Worm (Caenorhabditis elegans): ENCODE measurements around the gene C16C8.8.

C16C8.8 gene

ce11 chrII:3414383-3414910 lies 47.0 kb downstream of the C16C8.8 start, which contains the start of the genes F18A12.7 and F18A12.2:
F18A12.7 (minus strand) TSS chrII:3414483.
F18A12.2 (plus strand) TSS chrII:3414860.
- no peak for TF ChIP-seq F16B12.6 (tag; optimal IDR thresholded peaks at IDR 0.05)
- TF ChIP-seq sptf-1 (tag; optimal IDR thresholded peaks at IDR 0.05), result no peak
- TF ChIP-seq hlh-4 (tag; optimal IDR thresholded peaks at IDR 0.05), result no peak
- no peak for TF ChIP-seq snpc-4 (tag; optimal IDR thresholded peaks at IDR 0.05)
- TF ChIP-seq egl-13 (tag; optimal IDR thresholded peaks at IDR 0.05), result no peak
- no peak for TF ChIP-seq mab-9 (GFP tag; IDR thresholded peaks at IDR 0.05)
- TF ChIP-seq ztf-4 (tag; optimal IDR thresholded peaks at IDR 0.05), result no peak
- TF ChIP-seq nhr-85 (tag), result no peak
- TF ChIP-seq xbp-1 (tag; optimal IDR thresholded peaks at IDR 0.05), result no peak
- no peak for TF ChIP-seq alr-1 (tag; optimal IDR thresholded peaks at IDR 0.05; ENCODE audit: borderline replicate concordance)

All from whole organism, L1 larva.